Fruit fly (Drosophila melanogaster): ENCODE measurements around the gene Mfap1.

The Mfap1 gene

dm6 chr3L:1971103-1971742 is 30.4 kb downstream of the Mfap1 start, which contains the start of the genes CG11815 and acs:
TSS of gene CG11815 (minus strand) at chr3L:1971200.
TSS of gene acs (plus strand) at chr3L:1971638.
- TF ChIP-seq CG33017 (tag; optimal IDR thresholded peaks at IDR 0.05) (no peak), tj (GFP tag; optimal IDR thresholded peaks at IDR 0.05) (no peak), bab1 (GFP tag; optimal IDR thresholded peaks at IDR 0.05) (peak; percentile 1), toe (GFP tag; optimal IDR thresholded peaks at IDR 0.05) (no peak), Crg-1 (GFP tag; optimal IDR thresholded peaks at IDR 0.05) (no peak)

DNA sequence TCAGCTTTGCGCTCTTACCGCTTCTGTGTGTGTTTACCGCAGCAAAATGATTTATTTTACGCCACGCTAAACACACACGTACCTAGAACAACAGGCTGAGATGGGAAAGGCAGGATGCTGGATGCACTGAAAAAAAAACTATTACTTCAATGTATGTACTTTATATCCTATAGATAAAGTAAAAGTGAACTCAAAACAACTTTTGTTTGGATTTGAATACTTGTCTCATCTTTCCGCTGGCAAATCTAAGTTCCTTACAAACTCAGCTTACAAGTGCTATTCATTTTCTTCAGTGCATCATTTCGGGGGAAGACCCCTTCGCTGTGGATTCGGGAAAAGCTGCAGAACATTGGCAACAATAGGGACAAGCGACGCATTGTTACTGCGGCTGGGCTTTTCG is 35.9 kb downstream of the Mfap1 start:
- TF ChIP-seq CG7101 (tag; optimal IDR thresholded peaks at IDR 0.05) (no peak), ovo (GFP tag; optimal IDR thresholded peaks at IDR 0.05) (no peak), tj (GFP tag; optimal IDR thresholded peaks at IDR 0.05) (no peak), cnc (optimal IDR thresholded peaks at IDR 0.05) (no peak), CG1620 (GFP tag; optimal IDR thresholded peaks at IDR 0.05) (no peak), CG5204 (GFP tag; optimal IDR thresholded peaks at IDR 0.05) (no peak), CG7045 (GFP tag; optimal IDR thresholded peaks at IDR 0.05) (no peak), CG33017 (tag; optimal IDR thresholded peaks at IDR 0.05) (no peak), Crg-1 (GFP tag; optimal IDR thresholded peaks at IDR 0.05) (no peak), toe (GFP tag; optimal IDR thresholded peaks at IDR 0.05) (no peak), CG11617 (GFP tag; optimal IDR thresholded peaks at IDR 0.05) (no peak), pad (GFP tag; optimal IDR thresholded peaks at IDR 0.05) (no peak), cic (GFP tag; optimal IDR thresholded peaks at IDR 0.05) (no peak)

- TF ChIP-seq cnc (optimal IDR thresholded peaks at IDR 0.05) (no peak), ovo (GFP tag; optimal IDR thresholded peaks at IDR 0.05) (no peak), CG7101 (tag; optimal IDR thresholded peaks at IDR 0.05) (no peak), Clk (GFP tag; optimal IDR thresholded peaks at IDR 0.05) (no peak), toe (GFP tag; optimal IDR thresholded peaks at IDR 0.05) (no peak), bab1 (GFP tag; optimal IDR thresholded peaks at IDR 0.05) (no peak), CG7045 (GFP tag; optimal IDR thresholded peaks at IDR 0.05) (no peak)
Measured at dm6 chr3L:1985406-1985805, 44.5 kb downstream of the Mfap1 start.

Data from whole organism, adult.